Worm (Caenorhabditis elegans): ENCODE data around the gene txt-4.

The txt-4 gene

ce11 chrIV:1559931-1560330 is 49.6 kb downstream of the txt-4 start, which contains the start of gene Y41D4B.17:
Gene Y41D4B.17, plus strand, starts transcription at chrIV:1560104.
- TF ChIP-seq W03F9.2 (tag; optimal IDR thresholded peaks at IDR 0.05), result no peak
- TF ChIP-seq dao-5 (tag; optimal IDR thresholded peaks at IDR 0.05), result no peak
- TF ChIP-seq him-1 (tag; optimal IDR thresholded peaks at IDR 0.05), result no peak

ce11 chrIV:1561884-1562283 is 51.5 kb downstream of the txt-4 start, which contains the start of gene hpo-6:
Gene hpo-6, plus strand, starts transcription at chrIV:1562184.
- TF ChIP-seq dao-5 (tag; optimal IDR thresholded peaks at IDR 0.05), result no peak
- TF ChIP-seq him-1 (tag; optimal IDR thresholded peaks at IDR 0.05), result no peak
- TF ChIP-seq W03F9.2 (tag; optimal IDR thresholded peaks at IDR 0.05), result no peak

- TF ChIP-seq W03F9.2 (tag; optimal IDR thresholded peaks at IDR 0.05), result no peak
- TF ChIP-seq him-1 (tag; optimal IDR thresholded peaks at IDR 0.05), result no peak
- TF ChIP-seq dao-5 (tag; optimal IDR thresholded peaks at IDR 0.05), result no peak
Observed at ce11 chrIV:1563476-1564131, 53.2 kb downstream of the txt-4 start, which contains the start of gene Y41D4B.15. Gene Y41D4B.15, plus strand, starts transcription at chrIV:1564081.
